Worm (Caenorhabditis elegans) whole organism, L1 larva: ENCODE results near the gene smap-1.

Source experiments
- C34B4.2 ChIP-seq: sonication (generic microtip); optimal IDR thresholded peaks from 2 replicates; lab custom pipeline; 2017; ENCODE audit warnings: mild to moderate bottlenecking, missing genetic modification characterization, missing compliant biosample characterization
- F16B12.6 ChIP-seq: fragments of 150-350 bp; optimal IDR thresholded peaks from 2 replicates; lab custom pipeline; 2014; ENCODE audit warnings: missing biosample characterization, missing genetic modification characterization
- Y116A8C.19 ChIP-seq: sonication (generic microtip); optimal IDR thresholded peaks from 2 replicates; lab custom pipeline; 2016; ENCODE audit warnings: missing compliant biosample characterization, missing genetic modification characterization, borderline replicate concordance
- aha-1 ChIP-seq: fragments of 150-350 bp; optimal IDR thresholded peaks from 2 replicates; lab custom pipeline; 2014; ENCODE audit warnings: missing biosample characterization, missing genetic modification characterization
- alr-1 ChIP-seq: fragments of 200-800 bp; sonication (Bioruptor generic); optimal IDR thresholded peaks from 2 replicates; lab custom pipeline; 2018; ENCODE audit warnings: borderline replicate concordance, mild to moderate bottlenecking, missing genetic modification characterization, missing compliant biosample characterization
- aly-2 ChIP-seq: fragments of 150-350 bp; optimal IDR thresholded peaks from 2 replicates; lab custom pipeline; 2014; ENCODE audit warnings: missing biosample characterization, missing genetic modification characterization
- ama-1 ChIP-seq: fragments of 150-350 bp; optimal IDR thresholded peaks from 2 replicates; lab custom pipeline; 2014
- ceh-63 ChIP-seq: fragments of 200-800 bp; sonication (Bioruptor generic); optimal IDR thresholded peaks from 2 replicates; lab custom pipeline; 2018; ENCODE audit warnings: mild to moderate bottlenecking, missing genetic modification characterization, missing compliant biosample characterization
- ceh-88 ChIP-seq: fragments of 200-800 bp; sonication (Bioruptor generic); IDR thresholded peaks from 2 replicates; pipeline ENCODE4 v1.3.6; 2022; ENCODE audit warnings: missing genetic modification characterization, missing compliant biosample characterization
- ceh-90 ChIP-seq: sonication (generic microtip); optimal IDR thresholded peaks from 2 replicates; lab custom pipeline; 2016; ENCODE audit warnings: missing genetic modification characterization, missing compliant biosample characterization
- efl-1 ChIP-seq, 4 experiments: fragments of 150-350 bp; optimal IDR thresholded peaks in 3 of 4; peaks in 1 of 4; 1 replicate in 1 of 4; 2 replicates in 3 of 4; lab custom pipeline; 2014; ENCODE audit warnings: missing biosample characterization in 2 of 4, missing genetic modification characterization in 2 of 4, missing genetic modification reagents in 2 of 4
- efl-3 ChIP-seq: fragments of 200-800 bp; sonication (Bioruptor generic); optimal IDR thresholded peaks from 2 replicates; lab custom pipeline; 2018; ENCODE audit warnings: mild to moderate bottlenecking, missing genetic modification characterization, missing compliant biosample characterization
- egl-13 ChIP-seq: sonication (generic microtip); optimal IDR thresholded peaks from 2 replicates; lab custom pipeline; 2016; ENCODE audit warnings: missing genotype, missing genetic modification reagents, missing genetic modification characterization, missing compliant biosample characterization
- egl-27 ChIP-seq, 2 experiments: fragments of 150-350 bp in 1 of 2; sonication (generic microtip); optimal IDR thresholded peaks; 3 replicates each; lab custom pipeline; 2017 to 2018; ENCODE audit warnings: missing biosample characterization in 2 of 2, missing genetic modification characterization in 2 of 2, missing genetic modification reagents in 2 of 2
- ets-5 ChIP-seq: fragments of 200-800 bp; sonication (Bioruptor generic); IDR thresholded peaks from 2 replicates; pipeline ENCODE4 v1.3.6; 2022; ENCODE audit warnings: missing genetic modification characterization, missing compliant biosample characterization
- fkh-8 ChIP-seq: sonication (generic microtip); optimal IDR thresholded peaks from 2 replicates; lab custom pipeline; 2016; ENCODE audit warnings: mild to moderate bottlenecking, missing genetic modification characterization, missing compliant biosample characterization
- fos-1 ChIP-seq: fragments of 150-350 bp; optimal IDR thresholded peaks from 2 replicates; lab custom pipeline; 2014; ENCODE audit warnings: missing biosample characterization, missing genetic modification characterization
- hlh-17 ChIP-seq: fragments of 200-800 bp; sonication (Bioruptor generic); optimal IDR thresholded peaks from 2 replicates; lab custom pipeline; 2018; ENCODE audit warnings: missing genetic modification characterization, mild to moderate bottlenecking, missing compliant biosample characterization, moderate library complexity, borderline replicate concordance
- lin-14 ChIP-seq: fragments of 200-800 bp; sonication (Bioruptor generic); optimal IDR thresholded peaks from 2 replicates; lab custom pipeline; 2018; ENCODE audit warnings: mild to moderate bottlenecking, missing genetic modification characterization, moderate library complexity, missing compliant biosample characterization
- lin-15B ChIP-seq: fragments of 150-350 bp; sonication (generic microtip); optimal IDR thresholded peaks from 3 replicates; lab custom pipeline; 2014; ENCODE audit warnings: missing biosample characterization, missing genetic modification characterization
- lin-35 ChIP-seq, 2 experiments: fragments of 150-350 bp; optimal IDR thresholded peaks; 2 replicates each; lab custom pipeline; 2014; ENCODE audit warnings: missing biosample characterization in 2 of 2, missing genetic modification characterization in 2 of 2, missing genetic modification reagents in 2 of 2
- lsy-2 ChIP-seq, 2 experiments: fragments of 150-350 bp; optimal IDR thresholded peaks; 2 replicates each; lab custom pipeline; 2014; ENCODE audit warnings: missing biosample characterization in 2 of 2, missing genetic modification characterization in 2 of 2
- mab-9 ChIP-seq: fragments of 200-800 bp; sonication (Bioruptor generic); IDR thresholded peaks from 2 replicates; pipeline ENCODE4 v1.3.6; 2022; ENCODE audit warnings: missing genetic modification reagents, missing genetic modification characterization, missing compliant biosample characterization
- mdl-1 ChIP-seq, 2 experiments: fragments of 150-350 bp; optimal IDR thresholded peaks; 2 replicates each; lab custom pipeline; 2014 to 2017; ENCODE audit warnings: missing biosample characterization in 2 of 2, missing genetic modification characterization in 2 of 2, inconsistent platforms in 1 of 2
- nhr-11 ChIP-seq: fragments of 150-350 bp; optimal IDR thresholded peaks from 2 replicates; lab custom pipeline; 2014; ENCODE audit warnings: missing biosample characterization, missing genetic modification characterization
- nhr-12 ChIP-seq: sonication (generic microtip); optimal IDR thresholded peaks from 2 replicates; lab custom pipeline; 2017; ENCODE audit warnings: missing biosample characterization, missing genetic modification characterization
- nhr-20 ChIP-seq: sonication (generic microtip); optimal IDR thresholded peaks from 2 replicates; lab custom pipeline; 2016; ENCODE audit warnings: mild to moderate bottlenecking, missing genetic modification characterization, missing compliant biosample characterization
- nhr-47 ChIP-seq: sonication (generic microtip); optimal IDR thresholded peaks from 2 replicates; lab custom pipeline; 2016; ENCODE audit warnings: mild to moderate bottlenecking, missing genetic modification characterization, moderate library complexity, missing compliant biosample characterization
- nhr-71 ChIP-seq: sonication (generic microtip); optimal IDR thresholded peaks from 2 replicates; lab custom pipeline; 2016; ENCODE audit warnings: mild to moderate bottlenecking, missing genetic modification characterization, moderate library complexity, missing compliant biosample characterization
- nhr-77 ChIP-seq: fragments of 150-350 bp; optimal IDR thresholded peaks from 2 replicates; lab custom pipeline; 2014; ENCODE audit warnings: missing biosample characterization, missing genetic modification characterization
- nhr-84 ChIP-seq: sonication (generic microtip); optimal IDR thresholded peaks from 2 replicates; lab custom pipeline; 2017; ENCODE audit warnings: missing biosample characterization, missing genetic modification characterization
- nhr-85 ChIP-seq: sonication (generic microtip); peaks from one replicate; lab custom pipeline; 2016; ENCODE audit warnings: missing genetic modification characterization, inconsistent platforms, missing compliant biosample characterization
- nhr-90 ChIP-seq: sonication (generic microtip); optimal IDR thresholded peaks from 2 replicates; lab custom pipeline; 2016; ENCODE audit warnings: mild to moderate bottlenecking, missing genetic modification characterization, missing compliant biosample characterization; ENCODE audit not compliant: poor library complexity
- pag-3 ChIP-seq: sonication (generic microtip); optimal IDR thresholded peaks from 2 replicates; lab custom pipeline; 2017; ENCODE audit warnings: missing genetic modification characterization, mild to moderate bottlenecking, missing compliant biosample characterization, antibody characterized with exemption, borderline replicate concordance; ENCODE audit not compliant: insufficient read depth
- skn-1 ChIP-seq: fragments of 150-350 bp; optimal IDR thresholded peaks from 2 replicates; lab custom pipeline; 2014; ENCODE audit warnings: missing biosample characterization, missing genetic modification characterization
- sptf-1 ChIP-seq: fragments of 150-350 bp; optimal IDR thresholded peaks from 2 replicates; lab custom pipeline; 2014; ENCODE audit warnings: missing biosample characterization, missing genetic modification characterization
- tbx-2 ChIP-seq: sonication (generic microtip); optimal IDR thresholded peaks from 2 replicates; lab custom pipeline; 2016; ENCODE audit warnings: missing genetic modification characterization, missing compliant biosample characterization
- unc-130 ChIP-seq: fragments of 150-350 bp; optimal IDR thresholded peaks from 2 replicates; lab custom pipeline; 2017; ENCODE audit warnings: missing biosample characterization, missing genetic modification characterization, inconsistent platforms
- unc-62 ChIP-seq: fragments of 150-350 bp; optimal IDR thresholded peaks from 2 replicates; lab custom pipeline; 2014; ENCODE audit warnings: missing biosample characterization, missing genetic modification reagents, missing genetic modification characterization
- unc-98 ChIP-seq: fragments of 200-800 bp; sonication (Bioruptor generic); IDR thresholded peaks from 2 replicates; pipeline ENCODE4 v1.3.6; 2022; ENCODE audit warnings: missing genetic modification characterization, missing compliant biosample characterization
- vab-15 ChIP-seq: sonication (generic microtip); optimal IDR thresholded peaks from 2 replicates; lab custom pipeline; 2017; ENCODE audit warnings: missing genotype, mild to moderate bottlenecking, missing genetic modification characterization, missing compliant biosample characterization
- xbp-1 ChIP-seq: sonication (generic microtip); optimal IDR thresholded peaks from 2 replicates; lab custom pipeline; 2016; ENCODE audit warnings: missing genetic modification characterization, missing compliant biosample characterization
- zag-1 ChIP-seq: fragments of 150-350 bp; optimal IDR thresholded peaks from 2 replicates; lab custom pipeline; 2014; ENCODE audit warnings: missing biosample characterization, missing genetic modification characterization
- ztf-11 ChIP-seq, 2 experiments: sonication (generic microtip); optimal IDR thresholded peaks; 2 replicates each; lab custom pipeline; 2016 to 2017; ENCODE audit warnings: missing genetic modification characterization in 2 of 2, missing biosample characterization in 1 of 2, missing compliant biosample characterization in 1 of 2
- ztf-4 ChIP-seq: fragments of 150-350 bp; optimal IDR thresholded peaks from 2 replicates; lab custom pipeline; 2014; ENCODE audit warnings: missing biosample characterization, missing genetic modification characterization

smap-1 gene

ce11 chrIII:10747620-10748479 lies 8.3 kb upstream of the smap-1 start, which contains the start of the genes ran-1 and dkc-1 (continued):
- peak; percentile 73 for TF ChIP-seq fkh-8 (tag; lab: Kevin White, UChicago)
- TF ChIP-seq nhr-71 (tag; lab: Kevin White, UChicago), result peak; percentile 64
- no peak for TF ChIP-seq hlh-17 (GFP tag; lab: Kevin White, UChicago)
- TF ChIP-seq nhr-77 (tag; lab: Kevin White, UChicago), result peak; percentile 59
- TF ChIP-seq sptf-1 (tag; lab: Kevin White, UChicago), result no peak
- no peak for TF ChIP-seq vab-15 (tag; lab: Kevin White, UChicago)

- TF ChIP-seq egl-13 (tag; lab: Kevin White, UChicago), result no peak
- TF ChIP-seq nhr-85 (tag; lab: Kevin White, UChicago), result peak; percentile 62
- TF ChIP-seq nhr-11, result no peak
- peak in 1 of 2 experiments; percentile 1 for TF ChIP-seq lsy-2 (tag; optimal IDR thresholded peaks at IDR 0.05; lab: Kevin White, UChicago)
- TF ChIP-seq aly-2 (tag; lab: Kevin White, UChicago), result peak; percentile 50
- no peak for TF ChIP-seq ama-1 (lab: Kevin White, UChicago)
- TF ChIP-seq nhr-71 (tag; lab: Kevin White, UChicago), result peak; percentile 23
- TF ChIP-seq C34B4.2 (tag; lab: Kevin White, UChicago), result no peak
- no peak for TF ChIP-seq ceh-88 (GFP tag; lab: Robert Waterston, UW)
- no peak for TF ChIP-seq alr-1 (tag; lab: Kevin White, UChicago)
- TF ChIP-seq nhr-20 (tag; lab: Kevin White, UChicago), result no peak
- no peak for TF ChIP-seq skn-1 (tag; lab: Kevin White, UChicago)
- TF ChIP-seq Y116A8C.19 (tag; lab: Kevin White, UChicago), result no peak
- TF ChIP-seq efl-1 (optimal IDR thresholded peaks at IDR 0.05; lab: Kevin White, UChicago), result no peak
- TF ChIP-seq efl-1 (GFP tag; optimal IDR thresholded peaks at IDR 0.05 in 1 of 2; lab: Kevin White, UChicago), result peak in 1 of 2 experiments; percentile 12
- TF ChIP-seq, all 84 proteins: peak for 5
Measured at ce11 chrIII:10746406-10746807, 6.8 kb upstream of the smap-1 start.

ce11 chrIII:10742382-10742860 lies 2.8 kb upstream of the smap-1 start, which contains the start of the genes tbb-1 and rib-2:
tbb-1 (minus strand) TSS chrIII:10742432.
rib-2 (plus strand) TSS chrIII:10742810.
- TF ChIP-seq ama-1 (lab: Kevin White, UChicago) (no peak), ztf-11 (tag; optimal IDR thresholded peaks at IDR 0.05; lab: Kevin White, UChicago) (no peak), lin-15B (peak; percentile 90), F16B12.6 (peak; percentile 72), sptf-1 (tag; lab: Kevin White, UChicago) (no peak), unc-98 (GFP tag; lab: Robert Waterston, UW) (no peak), nhr-85 (tag; lab: Kevin White, UChicago) (peak; percentile 79), unc-130 (tag; lab: Kevin White, UChicago) (peak; percentile 72), mdl-1 (tag; optimal IDR thresholded peaks at IDR 0.05; lab: Kevin White, UChicago) (peak in 1 of 2 experiments; percentile 65), fos-1 (tag; lab: Kevin White, UChicago) (peak; percentile 85), ceh-63 (no peak), ets-5 (GFP tag; lab: Robert Waterston, UW) (no peak), aha-1 (tag; lab: Kevin White, UChicago) (no peak), unc-62 (GFP tag; lab: Kevin White, UChicago) (no peak), zag-1 (tag; lab: Kevin White, UChicago) (no peak), xbp-1 (peak; percentile 57), tbx-2 (tag; lab: Kevin White, UChicago) (peak; percentile 48), mab-9 (GFP tag; lab: Robert Waterston, UW) (no peak), nhr-12 (no peak), nhr-47 (tag; lab: Kevin White, UChicago) (peak; percentile 56), skn-1 (tag; lab: Kevin White, UChicago) (peak; percentile 71), nhr-90 (peak; percentile 34), pag-3 (no peak), efl-3 (GFP tag; lab: Kevin White, UChicago) (no peak), nhr-84 (tag; lab: Kevin White, UChicago) (no peak), egl-27 (tag; optimal IDR thresholded peaks at IDR 0.05; lab: Kevin White, UChicago) (no peak), ztf-4 (tag; lab: Kevin White, UChicago) (no peak), nhr-20 (tag; lab: Kevin White, UChicago) (peak; percentile 47), Y116A8C.19 (tag; lab: Kevin White, UChicago) (no peak), hlh-17 (GFP tag; lab: Kevin White, UChicago) (no peak), lin-14 (peak; percentile 85), ceh-90 (tag; lab: Kevin White, UChicago) (no peak), lin-35 (GFP tag; optimal IDR thresholded peaks at IDR 0.05; lab: Kevin White, UChicago) (peak; percentile 90 to 94)
